Worm (Caenorhabditis elegans) whole organism, early embryonic: ENCODE results near the gene K01G5.10.
"Not testable (repeated sequence)": the region's sequence is repeated elsewhere in the genome, so short reads cannot be mapped to it uniquely, and the experiment has no call there.

Experiments
- B0310.2 ChIP-seq: sonication (generic microtip); optimal IDR thresholded peaks from 2 replicates; lab custom pipeline; 2016; ENCODE audit warnings: mild to moderate bottlenecking, missing genetic modification characterization, missing compliant biosample characterization
- F13C5.2 ChIP-seq: sonication (generic microtip); optimal IDR thresholded peaks from 2 replicates; lab custom pipeline; 2017; ENCODE audit warnings: mild to moderate bottlenecking, missing genetic modification characterization, inconsistent platforms, missing compliant biosample characterization
- aly-1 ChIP-seq: sonication (generic microtip); optimal IDR thresholded peaks from 2 replicates; lab custom pipeline; 2016; ENCODE audit warnings: missing genetic modification characterization, missing compliant biosample characterization
- ama-1 ChIP-seq: fragments of 150-350 bp; optimal IDR thresholded peaks from 2 replicates; lab custom pipeline; 2014
- ceh-13 ChIP-seq: fragments of 200-800 bp; sonication (Bioruptor generic); optimal IDR thresholded peaks from 2 replicates; lab custom pipeline; 2018; ENCODE audit warnings: mild to moderate bottlenecking, missing genetic modification characterization, missing compliant biosample characterization
- ceh-36 ChIP-seq: sonication (generic microtip); optimal IDR thresholded peaks from 2 replicates; lab custom pipeline; 2016; ENCODE audit warnings: missing genetic modification characterization, inconsistent platforms, missing compliant biosample characterization
- ets-7 ChIP-seq: sonication (generic microtip); optimal IDR thresholded peaks from 2 replicates; lab custom pipeline; 2016; ENCODE audit warnings: missing genotype, missing genetic modification characterization, missing compliant biosample characterization
- flt-1 ChIP-seq: fragments of 200-800 bp; sonication (Bioruptor generic); IDR thresholded peaks from 2 replicates; pipeline ENCODE4 v1.3.6; 2022; ENCODE audit warnings: missing genetic modification characterization, missing compliant biosample characterization
- hmbx-1 ChIP-seq: sonication (generic microtip); optimal IDR thresholded peaks from 2 replicates; lab custom pipeline; 2016; ENCODE audit warnings: mild to moderate bottlenecking, missing genetic modification characterization, missing compliant biosample characterization
- hmg-4 ChIP-seq: fragments of 200-800 bp; sonication (Bioruptor generic); optimal IDR thresholded peaks from 2 replicates; lab custom pipeline; 2018; ENCODE audit warnings: mild to moderate bottlenecking, missing genetic modification characterization, missing compliant biosample characterization
- hnd-1 ChIP-seq: sonication (generic microtip); optimal IDR thresholded peaks from 2 replicates; lab custom pipeline; 2016; ENCODE audit warnings: missing genetic modification characterization, missing compliant biosample characterization
- pes-1 ChIP-seq: fragments of 200-800 bp; sonication (Bioruptor generic); IDR thresholded peaks from 2 replicates; pipeline ENCODE4 v1.3.6; 2022; ENCODE audit warnings: missing genetic modification reagents, missing genetic modification characterization, missing compliant biosample characterization
- scrt-1 ChIP-seq: fragments of 200-800 bp; sonication (Bioruptor generic); IDR thresholded peaks from 2 replicates; pipeline ENCODE4 v1.3.6; 2022; ENCODE audit warnings: missing genetic modification characterization, missing compliant biosample characterization
- sea-1 ChIP-seq: fragments of 200-800 bp; sonication (Bioruptor generic); conservative IDR thresholded peaks from 2 replicates; pipeline ENCODE4 v1.3.6; 2022; ENCODE audit warnings: missing genetic modification characterization, missing compliant biosample characterization
- tbx-11 ChIP-seq: fragments of 200-800 bp; sonication (Bioruptor generic); IDR thresholded peaks from 2 replicates; pipeline ENCODE4 v1.3.6; 2022; ENCODE audit warnings: missing genetic modification characterization, missing compliant biosample characterization
- tbx-37 ChIP-seq: fragments of 200-800 bp; sonication (Bioruptor generic); conservative IDR thresholded peaks from 2 replicates; pipeline ENCODE4 v1.3.6; 2022; ENCODE audit warnings: missing genetic modification reagents, missing genetic modification characterization, missing compliant biosample characterization
- tra-4 ChIP-seq: sonication (generic microtip); optimal IDR thresholded peaks from 2 replicates; lab custom pipeline; 2017; ENCODE audit warnings: missing genetic modification characterization, missing compliant biosample characterization

The K01G5.10 gene

ce11 chrIII:10758422-10758821, at the start of gene K01G5.10:
Gene K01G5.10, minus strand, starts transcription at chrIII:10758522.
- no peak for TF ChIP-seq scrt-1 (GFP tag; lab: Robert Waterston, UW)
- TF ChIP-seq sea-1 (GFP tag; lab: Robert Waterston, UW): no peak
- TF ChIP-seq tbx-11: no peak

- TF ChIP-seq pes-1 (GFP tag; lab: Robert Waterston, UW) (no peak), F13C5.2 (tag; lab: Kevin White, UChicago) (peak; percentile 44), hmg-4 (GFP tag; lab: Kevin White, UChicago) (peak; percentile 68), tbx-37 (peak; percentile 30; the same call in 1 of the 2 replicates), B0310.2 (tag; lab: Kevin White, UChicago) (no peak), flt-1 (GFP tag; lab: Robert Waterston, UW) (0 out of 2 replicates have a peak, but pooled peaks have one; percentile 6), tra-4 (tag; lab: Kevin White, UChicago) (no peak)
These were observed 49.6 kb upstream of the K01G5.10 start for ce11 chrIII:10807956-10808355.

ce11 chrIII:10807236-10807635, 48.9 kb upstream of the K01G5.10 start:
- no peak for TF ChIP-seq tbx-11
- TF ChIP-seq tra-4 (tag; lab: Kevin White, UChicago): no peak
- TF ChIP-seq hnd-1: no peak
- no peak for TF ChIP-seq B0310.2 (tag; lab: Kevin White, UChicago)
- TF ChIP-seq sea-1 (GFP tag; lab: Robert Waterston, UW): no peak
- TF ChIP-seq hmg-4 (GFP tag; lab: Kevin White, UChicago): no peak
- TF ChIP-seq ceh-36 (tag; lab: Kevin White, UChicago): no peak

- TF ChIP-seq tbx-37 (no peak), hmbx-1 (no peak), scrt-1 (GFP tag; lab: Robert Waterston, UW) (no peak), hnd-1 (no peak), tbx-11 (no peak), B0310.2 (tag; lab: Kevin White, UChicago) (no peak), ceh-36 (tag; lab: Kevin White, UChicago) (no peak), F13C5.2 (tag; lab: Kevin White, UChicago) (no peak), pes-1 (GFP tag; lab: Robert Waterston, UW) (no peak)
These were observed 48.5 kb upstream of the K01G5.10 start for ce11 chrIII:10806821-10807220.

- TF ChIP-seq B0310.2 (tag; lab: Kevin White, UChicago); pes-1 (GFP tag; lab: Robert Waterston, UW); hnd-1: not testable (repeated sequence)
These were observed 47.3 kb upstream of the K01G5.10 start, which contains the start of gene klp-7 for ce11 chrIII:10805625-10806024. Gene klp-7, plus strand, starts transcription at chrIII:10805925.

ce11 chrIII:10805172-10805571, 46.9 kb upstream of the K01G5.10 start:
- TF ChIP-seq hnd-1 (no peak), ceh-36 (tag; lab: Kevin White, UChicago) (no peak), pes-1 (GFP tag; lab: Robert Waterston, UW) (no peak), ceh-13 (GFP tag; lab: Kevin White, UChicago) (no peak), scrt-1 (GFP tag; lab: Robert Waterston, UW) (no peak), F13C5.2 (tag; lab: Kevin White, UChicago) (no peak), ets-7 (no peak), aly-1 (tag; lab: Kevin White, UChicago) (no peak), flt-1 (GFP tag; lab: Robert Waterston, UW) (no peak), tbx-11 (no peak), sea-1 (GFP tag; lab: Robert Waterston, UW) (no peak), hmbx-1 (no peak), hmg-4 (GFP tag; lab: Kevin White, UChicago) (no peak), tra-4 (tag; lab: Kevin White, UChicago) (no peak), ama-1 (no peak), B0310.2 (tag; lab: Kevin White, UChicago) (no peak), tbx-37 (no peak)

- no peak for TF ChIP-seq scrt-1 (GFP tag; lab: Robert Waterston, UW)
- no peak for TF ChIP-seq sea-1 (GFP tag; lab: Robert Waterston, UW)
- no peak for TF ChIP-seq flt-1 (GFP tag; lab: Robert Waterston, UW)
- TF ChIP-seq ama-1: no peak
- no peak for TF ChIP-seq hnd-1
- no peak for TF ChIP-seq ceh-36 (tag; lab: Kevin White, UChicago)
- TF ChIP-seq pes-1 (GFP tag; lab: Robert Waterston, UW): no peak
- no peak for TF ChIP-seq tra-4 (tag; lab: Kevin White, UChicago)
These were observed 43.7 kb upstream of the K01G5.10 start, which contains the start of gene K11D9.3 for ce11 chrIII:10802032-10802431. Gene K11D9.3, minus strand, starts transcription at chrIII:10802212.

ce11 chrIII:10794049-10794448, 35.7 kb upstream of the K01G5.10 start, which contains the start of gene clec-163:
Gene clec-163, plus strand, starts transcription at chrIII:10794349.
- TF ChIP-seq ceh-36 (tag; lab: Kevin White, UChicago) (no peak), ama-1 (no peak), scrt-1 (GFP tag; lab: Robert Waterston, UW) (no peak), tbx-37 (no peak), aly-1 (tag; lab: Kevin White, UChicago) (no peak), pes-1 (GFP tag; lab: Robert Waterston, UW) (no peak), ets-7 (no peak), hmbx-1 (no peak), flt-1 (GFP tag; lab: Robert Waterston, UW) (no peak), sea-1 (GFP tag; lab: Robert Waterston, UW) (no peak), tbx-11 (no peak), F13C5.2 (tag; lab: Kevin White, UChicago) (no peak), hmg-4 (GFP tag; lab: Kevin White, UChicago) (no peak), tra-4 (tag; lab: Kevin White, UChicago) (no peak), ceh-13 (GFP tag; lab: Kevin White, UChicago) (no peak), B0310.2 (tag; lab: Kevin White, UChicago) (no peak), hnd-1 (no peak)
